Fruit fly (Drosophila melanogaster): ENCODE measurements around the gene santa-maria.

The santa-maria gene

DNA sequence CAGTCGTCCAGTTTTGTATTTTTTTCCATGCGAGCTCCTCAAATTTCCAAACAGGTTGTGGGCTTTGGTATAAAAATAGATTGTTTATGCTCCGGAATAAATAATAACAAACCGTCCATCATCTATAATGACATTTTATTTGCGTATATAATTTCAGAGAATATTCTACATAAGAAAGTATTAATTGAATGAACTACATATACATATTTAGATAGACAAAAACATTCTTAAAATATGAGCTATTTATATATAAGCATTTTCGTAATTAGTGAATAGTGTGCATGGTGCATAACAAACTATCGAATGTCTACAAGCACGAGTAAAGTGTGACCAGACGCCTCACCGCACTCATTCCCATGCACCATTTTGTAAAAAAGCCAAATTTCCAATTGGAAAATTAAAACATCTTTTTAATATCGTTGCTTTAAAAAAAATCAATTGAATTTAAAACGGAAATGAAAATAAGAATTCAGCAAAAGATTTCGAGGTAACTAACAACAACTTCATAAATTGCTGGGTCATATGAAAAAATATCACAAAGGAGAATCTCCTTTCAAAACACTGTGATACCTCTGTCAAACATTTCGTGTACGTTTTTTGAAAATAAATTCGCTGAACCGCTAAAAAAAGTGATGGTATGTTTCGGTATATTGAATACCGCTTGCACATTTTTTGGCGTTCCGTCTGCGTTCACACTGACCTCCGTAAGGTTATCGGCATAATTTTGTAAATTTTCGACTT lies 24.5 kb downstream of the santa-maria start, which contains the start of gene muc (continued):
- TF ChIP-seq CG3163 (GFP tag; optimal IDR thresholded peaks at IDR 0.05) = no peak
- TF ChIP-seq Opbp (GFP tag; IDR thresholded peaks at IDR 0.05; ENCODE audit: partially characterized antibody) = peak; percentile 58; the same call in 1 of the 3 replicates
- no peak for TF ChIP-seq tup (GFP tag; optimal IDR thresholded peaks at IDR 0.05)
- TF ChIP-seq jumu (GFP tag; optimal IDR thresholded peaks at IDR 0.05) = no peak
- no peak for TF ChIP-seq Six4 (GFP tag; optimal IDR thresholded peaks at IDR 0.05)
- no peak for TF ChIP-seq Tbp (GFP tag; optimal IDR thresholded peaks at IDR 0.05)
- TF ChIP-seq B-H1 (GFP tag; IDR thresholded peaks at IDR 0.05) = no peak
- no peak for TF ChIP-seq CG14050 (GFP tag; IDR thresholded peaks at IDR 0.05)
- TF ChIP-seq CG7839 (tag; optimal IDR thresholded peaks at IDR 0.05) = peak; percentile 53
- TF ChIP-seq CG10366 (GFP tag; IDR thresholded peaks at IDR 0.05) = peak; percentile 29; the same call in 1 of the 2 replicates
- TF ChIP-seq nau (GFP tag; optimal IDR thresholded peaks at IDR 0.05) = no peak
- TF ChIP-seq H2.0 (GFP tag; IDR thresholded peaks at IDR 0.05) = no peak
- no peak for TF ChIP-seq D (optimal IDR thresholded peaks at IDR 0.05)
- TF ChIP-seq D (GFP tag; optimal IDR thresholded peaks at IDR 0.05) = no peak
- no peak for TF ChIP-seq lab (GFP tag; optimal IDR thresholded peaks at IDR 0.05)
- no peak for TF ChIP-seq ab (GFP tag; optimal IDR thresholded peaks at IDR 0.05)
- TF ChIP-seq Fer3 (tag; optimal IDR thresholded peaks at IDR 0.05) = peak; percentile 44
- TF ChIP-seq CG15011 (GFP tag; optimal IDR thresholded peaks at IDR 0.05) = no peak
- no peak for TF ChIP-seq CG16863 (GFP tag; optimal IDR thresholded peaks at IDR 0.05)
- TF ChIP-seq Med (GFP tag) = peak; percentile 59
- TF ChIP-seq CG18764 (GFP tag; optimal IDR thresholded peaks at IDR 0.05) = peak; percentile 7
- TF ChIP-seq CG4707 (GFP tag; optimal IDR thresholded peaks at IDR 0.05) = no peak
- no peak for TF ChIP-seq Trl (optimal IDR thresholded peaks at IDR 0.05)
- TF ChIP-seq Trl (GFP tag; optimal IDR thresholded peaks at IDR 0.05) = no peak
- TF ChIP-seq CG34224 (GFP tag; IDR thresholded peaks at IDR 0.05; ENCODE audit: partially characterized antibody) = no peak
- no peak for TF ChIP-seq sug (tag; optimal IDR thresholded peaks at IDR 0.05)
- peak; percentile 40; the same call in 2 of the 3 replicates for TF ChIP-seq CG14860 (GFP tag; IDR thresholded peaks at IDR 0.05; ENCODE audit: partially characterized antibody)
- TF ChIP-seq wek (GFP tag; optimal IDR thresholded peaks at IDR 0.05) = no peak
- TF ChIP-seq HHEX (GFP tag; optimal IDR thresholded peaks at IDR 0.05) = no peak
- TF ChIP-seq hbn (GFP tag; IDR thresholded peaks at IDR 0.05; ENCODE audit: partially characterized antibody) = peak; percentile 36; the same call in 1 of the 2 replicates
- TF ChIP-seq CG2116 (GFP tag; optimal IDR thresholded peaks at IDR 0.05) = peak; percentile 52
- peak; percentile 66 for TF ChIP-seq inv (GFP tag; IDR thresholded peaks at IDR 0.05; ENCODE audit: partially characterized antibody)
- peak; percentile 13 for TF ChIP-seq CG7928 (GFP tag; optimal IDR thresholded peaks at IDR 0.05)
- TF ChIP-seq nerfin-2 (GFP tag; IDR thresholded peaks at IDR 0.05; ENCODE audit: partially characterized antibody) = peak; percentile 26
- TF ChIP-seq CG1603 (tag; optimal IDR thresholded peaks at IDR 0.05) = peak; percentile 70
- TF ChIP-seq pros (GFP tag; optimal IDR thresholded peaks at IDR 0.05) = no peak
- TF ChIP-seq sna (GFP tag; IDR thresholded peaks at IDR 0.05; ENCODE audit: partially characterized antibody) = no peak
- TF ChIP-seq mld (GFP tag; IDR thresholded peaks at IDR 0.05; ENCODE audit: partially characterized antibody) = peak; percentile 44; the same call in 1 of the 3 replicates
- TF ChIP-seq CG11093 (GFP tag; IDR thresholded peaks at IDR 0.05) = no peak
- TF ChIP-seq slp2 (GFP tag; optimal IDR thresholded peaks at IDR 0.05) = no peak
- TF ChIP-seq row (GFP tag; IDR thresholded peaks at IDR 0.05) = peak; percentile 90
- no peak for TF ChIP-seq Bdp1 (GFP tag; optimal IDR thresholded peaks at IDR 0.05)
- TF ChIP-seq grau (tag; optimal IDR thresholded peaks at IDR 0.05) = peak; percentile 55
- TF ChIP-seq CG30403 (GFP tag; optimal IDR thresholded peaks at IDR 0.05) = peak; percentile 70
- TF ChIP-seq CG5953 (GFP tag; IDR thresholded peaks at IDR 0.05) = no peak
- peak; percentile 79; the same call in 1 of the 2 replicates for TF ChIP-seq amos (GFP tag; IDR thresholded peaks at IDR 0.05; ENCODE audit: partially characterized antibody)
- TF ChIP-seq Oli (tag; optimal IDR thresholded peaks at IDR 0.05) = peak; percentile 17
- peak; percentile 56 for TF ChIP-seq CG2129 (GFP tag; IDR thresholded peaks at IDR 0.05; ENCODE audit: partially characterized antibody)
- no peak for TF ChIP-seq CrebB (tag; optimal IDR thresholded peaks at IDR 0.05)
